Worm (Caenorhabditis elegans) whole organism, L1 larva: ENCODE measurements around the gene mks-3.
A peak's percentile ranks its signal among the peaks of the same experiment; 100 is the strongest.

Source experiments
- C04F5.9 ChIP-seq: sonication (generic microtip); optimal IDR thresholded peaks from 2 replicates; lab custom pipeline; 2016; ENCODE audit warnings: missing genetic modification characterization, missing compliant biosample characterization
- C34B4.2 ChIP-seq: sonication (generic microtip); optimal IDR thresholded peaks from 2 replicates; lab custom pipeline; 2017; ENCODE audit warnings: mild to moderate bottlenecking, missing genetic modification characterization, missing compliant biosample characterization
- Y116A8C.19 ChIP-seq: sonication (generic microtip); optimal IDR thresholded peaks from 2 replicates; lab custom pipeline; 2016; ENCODE audit warnings: missing compliant biosample characterization, missing genetic modification characterization, borderline replicate concordance
- aha-1 ChIP-seq: fragments of 150-350 bp; optimal IDR thresholded peaks from 2 replicates; lab custom pipeline; 2014; ENCODE audit warnings: missing biosample characterization, missing genetic modification characterization
- alr-1 ChIP-seq: fragments of 200-800 bp; sonication (Bioruptor generic); optimal IDR thresholded peaks from 2 replicates; lab custom pipeline; 2018; ENCODE audit warnings: borderline replicate concordance, mild to moderate bottlenecking, missing genetic modification characterization, missing compliant biosample characterization
- ceh-82 ChIP-seq, 3 experiments: fragments of 150-350 bp in 1 of 3; sonication (generic microtip) in 2 of 3; optimal IDR thresholded peaks; 2 replicates each; lab custom pipeline; 2014 to 2017; ENCODE audit warnings: missing biosample characterization in 3 of 3, missing genetic modification characterization in 3 of 3
- ceh-90 ChIP-seq: sonication (generic microtip); optimal IDR thresholded peaks from 2 replicates; lab custom pipeline; 2016; ENCODE audit warnings: missing genetic modification characterization, missing compliant biosample characterization
- ces-1 ChIP-seq: fragments of 150-350 bp; optimal IDR thresholded peaks from 2 replicates; lab custom pipeline; 2014; ENCODE audit warnings: missing biosample characterization, missing genetic modification reagents, missing genetic modification characterization
- efl-1 ChIP-seq, 4 experiments: fragments of 150-350 bp; optimal IDR thresholded peaks in 3 of 4; peaks in 1 of 4; 1 replicate in 1 of 4; 2 replicates in 3 of 4; lab custom pipeline; 2014; ENCODE audit warnings: missing biosample characterization in 2 of 4, missing genetic modification characterization in 2 of 4, missing genetic modification reagents in 2 of 4
- egl-27 ChIP-seq, 2 experiments: fragments of 150-350 bp in 1 of 2; sonication (generic microtip); optimal IDR thresholded peaks; 3 replicates each; lab custom pipeline; 2017 to 2018; ENCODE audit warnings: missing biosample characterization in 2 of 2, missing genetic modification characterization in 2 of 2, missing genetic modification reagents in 2 of 2
- elt-2 ChIP-seq: sonication (generic microtip); optimal IDR thresholded peaks from 2 replicates; lab custom pipeline; 2016; ENCODE audit warnings: missing genetic modification characterization, mild to moderate bottlenecking, inconsistent platforms, missing compliant biosample characterization, missing genetic modification reagents
- ets-5 ChIP-seq: fragments of 200-800 bp; sonication (Bioruptor generic); IDR thresholded peaks from 2 replicates; pipeline ENCODE4 v1.3.6; 2022; ENCODE audit warnings: missing genetic modification characterization, missing compliant biosample characterization
- fkh-4 ChIP-seq: sonication (generic microtip); optimal IDR thresholded peaks from 2 replicates; lab custom pipeline; 2016; ENCODE audit warnings: missing compliant biosample characterization, missing genetic modification characterization, borderline replicate concordance
- grh-1 ChIP-seq: fragments of 200-800 bp; sonication (Bioruptor generic); IDR thresholded peaks from 2 replicates; pipeline ENCODE4 v1.3.6; 2022; ENCODE audit warnings: missing genetic modification reagents, missing genetic modification characterization, missing compliant biosample characterization
- hlh-17 ChIP-seq: fragments of 200-800 bp; sonication (Bioruptor generic); optimal IDR thresholded peaks from 2 replicates; lab custom pipeline; 2018; ENCODE audit warnings: missing genetic modification characterization, mild to moderate bottlenecking, missing compliant biosample characterization, moderate library complexity, borderline replicate concordance
- hlh-4 ChIP-seq: sonication (generic microtip); optimal IDR thresholded peaks from 2 replicates; lab custom pipeline; 2016; ENCODE audit warnings: mild to moderate bottlenecking, missing genetic modification characterization, missing compliant biosample characterization
- hpl-2 ChIP-seq: fragments of 150-350 bp; optimal IDR thresholded peaks from 2 replicates; lab custom pipeline; 2014; ENCODE audit warnings: missing biosample characterization, missing genetic modification reagents, missing genetic modification characterization
- jun-1 ChIP-seq: fragments of 150-350 bp; optimal IDR thresholded peaks from 2 replicates; lab custom pipeline; 2014; ENCODE audit warnings: missing biosample characterization, missing genetic modification reagents, missing genetic modification characterization
- lin-14 ChIP-seq: fragments of 200-800 bp; sonication (Bioruptor generic); optimal IDR thresholded peaks from 2 replicates; lab custom pipeline; 2018; ENCODE audit warnings: mild to moderate bottlenecking, missing genetic modification characterization, moderate library complexity, missing compliant biosample characterization
- lin-39 ChIP-seq: fragments of 150-350 bp; optimal IDR thresholded peaks from 2 replicates; lab custom pipeline; 2014; ENCODE audit warnings: missing biosample characterization, missing genetic modification reagents, missing genetic modification characterization
- lsy-2 ChIP-seq, 2 experiments: fragments of 150-350 bp; optimal IDR thresholded peaks; 2 replicates each; lab custom pipeline; 2014; ENCODE audit warnings: missing biosample characterization in 2 of 2, missing genetic modification characterization in 2 of 2
- mab-9 ChIP-seq: fragments of 200-800 bp; sonication (Bioruptor generic); IDR thresholded peaks from 2 replicates; pipeline ENCODE4 v1.3.6; 2022; ENCODE audit warnings: missing genetic modification reagents, missing genetic modification characterization, missing compliant biosample characterization
- mdl-1 ChIP-seq, 2 experiments: fragments of 150-350 bp; optimal IDR thresholded peaks; 2 replicates each; lab custom pipeline; 2014 to 2017; ENCODE audit warnings: missing biosample characterization in 2 of 2, missing genetic modification characterization in 2 of 2, inconsistent platforms in 1 of 2
- mep-1 ChIP-seq: fragments of 150-350 bp; optimal IDR thresholded peaks from 2 replicates; lab custom pipeline; 2014; ENCODE audit warnings: missing biosample characterization, missing genetic modification characterization
- nhr-11 ChIP-seq: fragments of 150-350 bp; optimal IDR thresholded peaks from 2 replicates; lab custom pipeline; 2014; ENCODE audit warnings: missing biosample characterization, missing genetic modification characterization
- nhr-19 ChIP-seq: fragments of 200-800 bp; sonication (Bioruptor generic); conservative IDR thresholded peaks from 2 replicates; pipeline ENCODE4 v1.3.6; 2022; ENCODE audit warnings: missing genetic modification characterization, missing compliant biosample characterization
- nhr-20 ChIP-seq: sonication (generic microtip); optimal IDR thresholded peaks from 2 replicates; lab custom pipeline; 2016; ENCODE audit warnings: mild to moderate bottlenecking, missing genetic modification characterization, missing compliant biosample characterization
- nhr-77 ChIP-seq: fragments of 150-350 bp; optimal IDR thresholded peaks from 2 replicates; lab custom pipeline; 2014; ENCODE audit warnings: missing biosample characterization, missing genetic modification characterization
- nhr-84 ChIP-seq: sonication (generic microtip); optimal IDR thresholded peaks from 2 replicates; lab custom pipeline; 2017; ENCODE audit warnings: missing biosample characterization, missing genetic modification characterization
- nhr-85 ChIP-seq: sonication (generic microtip); peaks from one replicate; lab custom pipeline; 2016; ENCODE audit warnings: missing genetic modification characterization, inconsistent platforms, missing compliant biosample characterization
- skn-1 ChIP-seq: fragments of 150-350 bp; optimal IDR thresholded peaks from 2 replicates; lab custom pipeline; 2014; ENCODE audit warnings: missing biosample characterization, missing genetic modification characterization
- snu-23 ChIP-seq: sonication (generic microtip); optimal IDR thresholded peaks from 2 replicates; lab custom pipeline; 2016; ENCODE audit warnings: missing genetic modification characterization, missing compliant biosample characterization
- sup-37 ChIP-seq: fragments of 200-800 bp; sonication (Bioruptor generic); optimal IDR thresholded peaks from 2 replicates; lab custom pipeline; 2018; ENCODE audit warnings: mild to moderate bottlenecking, missing genetic modification characterization, missing compliant biosample characterization
- swsn-7 ChIP-seq: sonication (generic microtip); optimal IDR thresholded peaks from 2 replicates; lab custom pipeline; 2016; ENCODE audit warnings: missing genetic modification characterization, missing compliant biosample characterization
- tbx-2 ChIP-seq: sonication (generic microtip); optimal IDR thresholded peaks from 2 replicates; lab custom pipeline; 2016; ENCODE audit warnings: missing genetic modification characterization, missing compliant biosample characterization
- unc-86 ChIP-seq: sonication (generic microtip); optimal IDR thresholded peaks from 2 replicates; lab custom pipeline; 2016; ENCODE audit warnings: missing genetic modification characterization, missing compliant biosample characterization
- zip-4 ChIP-seq: fragments of 200-800 bp; sonication (Bioruptor generic); optimal IDR thresholded peaks from 2 replicates; lab custom pipeline; 2018; ENCODE audit warnings: mild to moderate bottlenecking, missing genetic modification characterization, moderate library complexity, missing compliant biosample characterization

Gene mks-3

ce11 chrII:7621513-7621912 is 38.1 kb upstream of the mks-3 start (continued):
- TF ChIP-seq alr-1 (no peak), egl-27 (tag; optimal IDR thresholded peaks at IDR 0.05; lab: Kevin White, UChicago) (no peak), nhr-11 (tag; lab: Kevin White, UChicago) (no peak), lin-39 (tag; lab: Kevin White, UChicago) (no peak), nhr-20 (tag; lab: Kevin White, UChicago) (no peak), ets-5 (GFP tag; lab: Robert Waterston, UW) (no peak), C04F5.9 (tag; lab: Kevin White, UChicago) (no peak), swsn-7 (tag; lab: Kevin White, UChicago) (no peak), jun-1 (tag; lab: Kevin White, UChicago) (no peak), hlh-17 (no peak), aha-1 (tag; lab: Kevin White, UChicago) (no peak), lin-14 (peak; percentile 75), tbx-2 (tag; lab: Kevin White, UChicago) (no peak), fkh-4 (tag; lab: Kevin White, UChicago) (no peak), mdl-1 (tag; optimal IDR thresholded peaks at IDR 0.05; lab: Kevin White, UChicago) (no peak), nhr-77 (tag; lab: Kevin White, UChicago) (no peak), zip-4 (GFP tag; lab: Kevin White, UChicago) (no peak), nhr-19 (GFP tag; lab: Robert Waterston, UW) (no peak), C34B4.2 (no peak), snu-23 (GFP tag; lab: Kevin White, UChicago) (peak; percentile 38), ceh-82 (tag; optimal IDR thresholded peaks at IDR 0.05; lab: Kevin White, UChicago) (no peak), ceh-90 (tag; lab: Kevin White, UChicago) (no peak), nhr-85 (tag; lab: Kevin White, UChicago) (peak; percentile 48), sup-37 (GFP tag; lab: Kevin White, UChicago) (no peak), lsy-2 (tag; optimal IDR thresholded peaks at IDR 0.05; lab: Kevin White, UChicago) (peak in 1 of 2 experiments; percentile 31), hlh-4 (tag; lab: Kevin White, UChicago) (no peak), hpl-2 (GFP tag; lab: Kevin White, UChicago) (no peak), Y116A8C.19 (tag; lab: Kevin White, UChicago) (no peak)

DNA sequence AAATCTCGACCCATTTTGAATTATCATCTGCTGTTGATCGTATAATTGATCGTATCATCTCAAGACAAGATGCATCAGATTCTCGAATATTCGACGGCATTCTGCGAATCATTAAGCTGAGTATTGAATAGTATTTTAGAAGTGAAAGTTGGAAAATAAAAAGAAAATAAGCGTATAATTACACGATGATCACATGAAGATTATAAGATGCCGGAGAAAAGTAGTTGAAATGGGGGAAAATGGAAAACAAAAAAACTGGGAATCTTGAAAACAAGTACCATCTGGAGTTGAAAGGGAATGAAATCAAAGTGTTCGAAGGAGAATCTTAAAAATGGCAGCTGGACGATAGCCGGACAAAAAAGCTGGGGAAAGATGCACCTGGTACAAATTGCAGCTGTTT is 37.0 kb upstream of the mks-3 start, which contains the start of gene R07G3.8:
R07G3.8 (minus strand) TSS at position 101 of the 400 bp plus-strand sequence.
- TF ChIP-seq mab-9 (no peak), elt-2 (no peak), efl-1 (optimal IDR thresholded peaks at IDR 0.05; lab: Kevin White, UChicago) (no peak), efl-1 (GFP tag; optimal IDR thresholded peaks at IDR 0.05 in 1 of 2; lab: Kevin White, UChicago) (no peak), nhr-84 (tag; lab: Kevin White, UChicago) (no peak), unc-86 (tag; lab: Kevin White, UChicago) (no peak), grh-1 (GFP tag; lab: Robert Waterston, UW) (no peak), lin-39 (tag; lab: Kevin White, UChicago) (no peak), ces-1 (GFP tag; lab: Kevin White, UChicago) (no peak), hpl-2 (GFP tag; lab: Kevin White, UChicago) (no peak), skn-1 (tag; lab: Kevin White, UChicago) (no peak)

DNA sequence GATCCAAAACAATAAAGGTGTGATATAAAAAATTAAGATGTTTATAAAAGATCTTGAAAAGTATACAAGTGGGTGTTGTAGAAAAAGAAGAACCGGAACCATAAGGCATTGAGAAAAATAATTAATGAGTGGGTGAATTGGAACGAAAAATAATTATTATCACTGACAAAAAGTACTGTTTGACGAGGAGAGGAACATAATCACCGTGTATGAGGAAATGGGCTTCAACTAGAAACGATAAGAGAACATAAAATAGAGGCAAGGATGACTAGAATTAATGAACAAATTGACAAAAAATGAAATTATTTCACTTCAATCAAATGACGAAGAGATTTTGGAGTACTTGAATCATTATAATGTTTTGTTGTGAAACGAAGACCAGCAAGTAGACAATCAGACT is 34.8 kb upstream of the mks-3 start:
- TF ChIP-seq nhr-77 (tag; lab: Kevin White, UChicago) = no peak
- TF ChIP-seq mep-1 (tag; lab: Kevin White, UChicago) = peak; percentile 6
- TF ChIP-seq efl-1 (optimal IDR thresholded peaks at IDR 0.05; lab: Kevin White, UChicago) = no peak
- TF ChIP-seq efl-1 (GFP tag; optimal IDR thresholded peaks at IDR 0.05 in 1 of 2; lab: Kevin White, UChicago) = peak in 1 of 2 experiments; percentile 63
